Fruit fly (Drosophila melanogaster): ENCODE data around the gene dos.
A peak's percentile ranks its signal among the peaks of the same experiment; 100 is the strongest.

The dos gene

DNA sequence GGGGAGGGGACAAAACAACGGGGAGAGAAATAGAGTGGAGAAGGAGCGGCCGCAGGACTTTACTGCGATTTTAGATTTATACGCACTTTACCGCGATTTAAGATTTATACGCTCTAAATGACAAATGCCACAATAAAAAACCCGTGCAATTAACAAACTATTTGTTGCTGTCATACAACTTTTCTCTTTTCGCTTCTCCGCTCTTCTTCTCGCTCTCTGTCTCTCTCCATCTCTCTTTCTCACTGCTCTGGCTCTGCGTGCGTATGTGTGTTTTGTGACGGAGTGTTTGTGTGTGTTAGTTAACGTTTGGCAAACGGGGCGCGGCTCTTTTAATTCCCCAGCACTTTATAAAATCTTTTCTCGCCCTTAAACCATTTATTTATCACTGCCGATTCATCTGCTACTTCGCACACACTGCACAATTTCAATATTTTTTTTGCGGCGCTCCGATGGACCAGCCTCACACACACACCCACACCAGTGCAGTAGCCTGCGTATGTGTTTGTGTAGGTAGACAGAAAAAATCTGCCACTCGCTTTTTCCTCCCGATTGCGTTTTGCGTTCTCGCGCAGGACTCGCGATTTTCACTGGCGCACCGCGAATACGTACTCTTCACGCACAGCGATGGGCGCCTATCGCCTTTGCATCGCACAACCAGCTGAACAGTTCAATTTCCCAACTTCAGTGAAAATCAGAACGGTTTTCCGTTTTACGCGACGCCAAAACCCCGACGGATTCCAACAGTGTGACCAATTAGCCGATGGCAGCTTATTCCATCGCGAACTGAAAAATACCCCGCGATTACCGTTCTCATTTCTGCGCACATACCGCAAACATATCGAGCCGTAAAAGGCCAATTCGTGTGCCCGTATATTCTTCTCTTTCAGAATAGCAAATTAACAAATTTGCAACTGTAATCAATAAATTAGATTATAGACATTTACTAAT lies 3.1 kb upstream of the dos start, which contains the start of gene msn (continued):
- peak; percentile 21; the same call in 1 of the 3 replicates for TF ChIP-seq zen2 (GFP tag; IDR thresholded peaks at IDR 0.05; ENCODE audit: partially characterized antibody)
- peak; percentile 36 for TF ChIP-seq trem (tag; optimal IDR thresholded peaks at IDR 0.05)
- TF ChIP-seq CG12659 (GFP tag; optimal IDR thresholded peaks at IDR 0.05) = peak; percentile 86
- TF ChIP-seq CG3065 (GFP tag; optimal IDR thresholded peaks at IDR 0.05) = no peak
- 0 out of 3 replicates have a peak, but pooled peaks have one; percentile 26 for TF ChIP-seq Optix (GFP tag; IDR thresholded peaks at IDR 0.05)
- TF ChIP-seq so (GFP tag; IDR thresholded peaks at IDR 0.05) = no peak; the same call in 2 of the 3 replicates
- TF ChIP-seq CG31224 (GFP tag; IDR thresholded peaks at IDR 0.05) = peak; percentile 21; the same call in 1 of the 2 replicates
- TF ChIP-seq HHEX (GFP tag; optimal IDR thresholded peaks at IDR 0.05) = peak; percentile 4
- TF ChIP-seq CG3847 (GFP tag; IDR thresholded peaks at IDR 0.05) = peak; percentile 49
- TF ChIP-seq MESR4 (GFP tag; optimal IDR thresholded peaks at IDR 0.05) = peak; percentile 92
- TF ChIP-seq amos (GFP tag; IDR thresholded peaks at IDR 0.05; ENCODE audit: partially characterized antibody) = peak; percentile 60
- TF ChIP-seq hkb (optimal IDR thresholded peaks at IDR 0.05) = no peak
- peak; percentile 7; the same call in 1 of the 2 replicates for TF ChIP-seq hkb (GFP tag; IDR thresholded peaks at IDR 0.05)
- TF ChIP-seq CG6272 (GFP tag; IDR thresholded peaks at IDR 0.05) = peak; percentile 21; the same call in 1 of the 2 replicates
- TF ChIP-seq NK7.1 (GFP tag; optimal IDR thresholded peaks at IDR 0.05) = no peak
- TF ChIP-seq dpn (GFP tag; optimal IDR thresholded peaks at IDR 0.05) = peak in 1 of 2 experiments; percentile 39
- peak; percentile 70 for TF ChIP-seq HLHmδ (GFP tag; optimal IDR thresholded peaks at IDR 0.05)
- TF ChIP-seq CG4617 (GFP tag; optimal IDR thresholded peaks at IDR 0.05; ENCODE audit: borderline replicate concordance) = peak; percentile 59
- peak; percentile 38 for TF ChIP-seq sug (tag; optimal IDR thresholded peaks at IDR 0.05)
- TF ChIP-seq CG16863 (GFP tag; optimal IDR thresholded peaks at IDR 0.05) = no peak
- peak; percentile 83 for TF ChIP-seq CG42726 (GFP tag; IDR thresholded peaks at IDR 0.05; ENCODE audit: partially characterized antibody)
- TF ChIP-seq ERR (GFP tag; optimal IDR thresholded peaks at IDR 0.05) = peak; percentile 12
- peak; percentile 55 for TF ChIP-seq mirr (GFP tag; optimal IDR thresholded peaks at IDR 0.05)
- TF ChIP-seq tna (GFP tag; IDR thresholded peaks at IDR 0.05; ENCODE audit: partially characterized antibody) = peak; percentile 51
- TF ChIP-seq chinmo (GFP tag; IDR thresholded peaks at IDR 0.05; ENCODE audit: partially characterized antibody) = 0 out of 4 replicates have a peak, but pooled peaks have one; percentile 52
- peak; percentile 33 for TF ChIP-seq ems (GFP tag; optimal IDR thresholded peaks at IDR 0.05)
- peak; percentile 47 for TF ChIP-seq CG17912 (GFP tag; optimal IDR thresholded peaks at IDR 0.05)
- TF ChIP-seq CG11456 (GFP tag; IDR thresholded peaks at IDR 0.05) = 0 out of 3 replicates have a peak, but pooled peaks have one; percentile 37
- TF ChIP-seq Ptx1 (GFP tag; IDR thresholded peaks at IDR 0.05) = 0 out of 2 replicates have a peak, but pooled peaks have one; percentile 25
- no peak for TF ChIP-seq CG6654 (GFP tag; optimal IDR thresholded peaks at IDR 0.05)
- no peak for TF ChIP-seq Spps (tag; optimal IDR thresholded peaks at IDR 0.05)
- 0 out of 3 replicates have a peak, but pooled peaks have one; percentile 45 for TF ChIP-seq CG11560 (tag; IDR thresholded peaks at IDR 0.05)
- TF ChIP-seq unc-4 (GFP tag; IDR thresholded peaks at IDR 0.05; ENCODE audit: partially characterized antibody) = peak; percentile 42; the same call in 1 of the 2 replicates
- TF ChIP-seq pan (optimal IDR thresholded peaks at IDR 0.05) = no peak
- TF ChIP-seq pan (GFP tag; optimal IDR thresholded peaks at IDR 0.05 in 1 of 2, IDR thresholded peaks at IDR 0.05 in 1 of 2) = peak in 1 of 2 experiments; percentile 50
- TF ChIP-seq gcm (GFP tag; optimal IDR thresholded peaks at IDR 0.05) = peak; percentile 4
- no peak for TF ChIP-seq Aef1 (GFP tag; IDR thresholded peaks at IDR 0.05)
- TF ChIP-seq Pdp1 (GFP tag; optimal IDR thresholded peaks at IDR 0.05) = peak in 1 of 2 experiments; percentile 71
- peak; percentile 60 for TF ChIP-seq odd (GFP tag; optimal IDR thresholded peaks at IDR 0.05)
- no peak for TF ChIP-seq cwo (GFP tag; optimal IDR thresholded peaks at IDR 0.05)
- TF ChIP-seq CG2889 (GFP tag; IDR thresholded peaks at IDR 0.05) = no peak
- no peak for TF ChIP-seq shn (GFP tag; optimal IDR thresholded peaks at IDR 0.05)
- no peak for TF ChIP-seq tgo (GFP tag; IDR thresholded peaks at IDR 0.05)
- TF ChIP-seq Bteb2 (GFP tag; optimal IDR thresholded peaks at IDR 0.05) = no peak
- TF ChIP-seq Fer2 (tag; optimal IDR thresholded peaks at IDR 0.05) = no peak
- peak; percentile 8 for TF ChIP-seq Ssrp (tag; optimal IDR thresholded peaks at IDR 0.05)
- peak; percentile 11; the same call in 1 of the 2 replicates for TF ChIP-seq slbo (GFP tag; IDR thresholded peaks at IDR 0.05)
